Fruit fly (Drosophila melanogaster) whole organism, embryonic: ENCODE measurements around the gene Prosbeta2R2.
A peak's percentile ranks its signal among the peaks of the same experiment; 100 is the strongest.

ENCODE experiments used
- CG14860 ChIP-seq: fragments of 200-800 bp; sonication (Bioruptor generic); IDR thresholded peaks from 3 replicates; pipeline ENCODE4 v1.3.6; 2022; ENCODE audit warnings: missing biosample characterization, missing genetic modification characterization; ENCODE audit not compliant: partially characterized antibody
- CG15011 ChIP-seq: fragments of 200-800 bp; sonication (Bioruptor generic); optimal IDR thresholded peaks from 3 replicates; lab custom pipeline; 2018; ENCODE audit warnings: missing biosample characterization, mild to moderate bottlenecking, missing genetic modification characterization
- CG1529 ChIP-seq: fragments of 200-800 bp; sonication (Bioruptor generic); optimal IDR thresholded peaks from 3 replicates; lab custom pipeline; 2018; ENCODE audit warnings: missing biosample characterization, missing genetic modification characterization
- CG18619 ChIP-seq: fragments of 200-800 bp; sonication (Bioruptor generic); optimal IDR thresholded peaks from 3 replicates; lab custom pipeline; 2017; ENCODE audit warnings: missing biosample characterization, mild to moderate bottlenecking, missing genetic modification characterization
- CG2889 ChIP-seq: fragments of 200-800 bp; sonication (Bioruptor generic); IDR thresholded peaks from 3 replicates; pipeline ENCODE4 v1.3.6; 2022; ENCODE audit warnings: missing biosample characterization, missing genetic modification characterization
- CG3065 ChIP-seq: fragments of 200-800 bp; sonication (Bioruptor generic); optimal IDR thresholded peaks from 2 replicates; lab custom pipeline; 2016; ENCODE audit warnings: missing biosample characterization, missing genetic modification characterization
- CG32767 ChIP-seq: fragments of 200-800 bp; sonication (Bioruptor generic); IDR thresholded peaks from 2 replicates; pipeline ENCODE4 v1.3.6; 2022; ENCODE audit warnings: missing biosample characterization, missing genetic modification characterization
- CG3838 ChIP-seq: fragments of 200-800 bp; sonication (Bioruptor generic); optimal IDR thresholded peaks from 3 replicates; lab custom pipeline; 2016; ENCODE audit warnings: missing biosample characterization, missing genetic modification characterization
- CG7839 ChIP-seq: fragments of 200-800 bp; sonication (Bioruptor generic); optimal IDR thresholded peaks from 3 replicates; lab custom pipeline; 2018; ENCODE audit warnings: missing biosample characterization, mild to moderate bottlenecking, missing genetic modification characterization, moderate library complexity
- CG8089 ChIP-seq: fragments of 200-800 bp; sonication (Bioruptor generic); optimal IDR thresholded peaks from 3 replicates; lab custom pipeline; 2016; ENCODE audit warnings: missing biosample characterization, missing genetic modification characterization
- CG8290 ChIP-seq, 3 experiments: fragments of 200-800 bp; sonication (Bioruptor generic); optimal IDR thresholded peaks; 2 replicates each; lab custom pipeline; 2016 to 2019; ENCODE audit warnings: missing biosample characterization in 3 of 3, missing genetic modification characterization in 3 of 3, mild to moderate bottlenecking in 2 of 3, moderate library complexity in 1 of 3
- CG9437 ChIP-seq: fragments of 200-800 bp; sonication (Bioruptor generic); optimal IDR thresholded peaks from 2 replicates; lab custom pipeline; 2018; ENCODE audit warnings: missing biosample characterization, mild to moderate bottlenecking, missing genetic modification characterization
- CG9609 ChIP-seq: fragments of 200-800 bp; sonication (Bioruptor generic); optimal IDR thresholded peaks from 3 replicates; lab custom pipeline; 2016; ENCODE audit warnings: missing biosample characterization, missing genetic modification characterization
- CG9876 ChIP-seq: fragments of 200-800 bp; sonication (Bioruptor generic); optimal IDR thresholded peaks from 2 replicates; lab custom pipeline; 2016; ENCODE audit warnings: missing biosample characterization, missing genetic modification characterization
- D ChIP-seq, 2 experiments: fragments of 200-800 bp in 1 of 2; fragments of >200 bp in 1 of 2; sonication (Bioruptor generic) in 1 of 2; optimal IDR thresholded peaks; 2 replicates in 1 of 2; 3 replicates in 1 of 2; lab custom pipeline; 2017; ENCODE audit warnings: mild to moderate bottlenecking in 1 of 2, missing biosample characterization in 1 of 2, missing genetic modification characterization in 1 of 2, missing genetic modification reagents in 1 of 2
- Dll ChIP-seq: fragments of 200-800 bp; sonication (Bioruptor generic); IDR thresholded peaks from 4 replicates; pipeline ENCODE4 v1.3.6; 2022; ENCODE audit warnings: missing biosample characterization, missing genetic modification characterization; ENCODE audit not compliant: partially characterized antibody
- Elba2 ChIP-seq: fragments of 200-800 bp; sonication (Bioruptor generic); optimal IDR thresholded peaks from 3 replicates; lab custom pipeline; 2016; ENCODE audit warnings: missing biosample characterization, missing genetic modification characterization
- HmgD ChIP-seq: fragments of 200-800 bp; sonication (Bioruptor generic); optimal IDR thresholded peaks from 3 replicates; lab custom pipeline; 2016; ENCODE audit warnings: missing biosample characterization, missing genetic modification characterization
- Hr39 ChIP-seq: fragments of >200 bp; optimal IDR thresholded peaks from 2 replicates; lab custom pipeline; 2017
- Kr ChIP-seq: fragments of 200-800 bp; sonication (Bioruptor generic); optimal IDR thresholded peaks from 2 replicates; lab custom pipeline; 2017; ENCODE audit warnings: missing biosample characterization, mild to moderate bottlenecking, missing genetic modification characterization
- NC2β ChIP-seq: fragments of 200-800 bp; sonication (Bioruptor generic); optimal IDR thresholded peaks from 2 replicates; lab custom pipeline; 2016; ENCODE audit warnings: missing biosample characterization, missing genetic modification characterization
- NK7.1 ChIP-seq: fragments of 200-800 bp; sonication (Bioruptor generic); optimal IDR thresholded peaks from 3 replicates; lab custom pipeline; 2016; ENCODE audit warnings: missing biosample characterization, missing genetic modification characterization
- Neu2 ChIP-seq: fragments of 200-800 bp; sonication (Bioruptor generic); optimal IDR thresholded peaks from 3 replicates; lab custom pipeline; 2016; ENCODE audit warnings: missing biosample characterization, missing genetic modification characterization, borderline replicate concordance
- Oaz ChIP-seq: fragments of 200-800 bp; sonication (Bioruptor generic); IDR thresholded peaks from 2 replicates; pipeline ENCODE4 v1.3.6; 2022; ENCODE audit warnings: missing biosample characterization, missing genetic modification characterization
- Ravus ChIP-seq: fragments of 200-800 bp; sonication (Bioruptor generic); IDR thresholded peaks from 2 replicates; pipeline ENCODE4 v1.3.6; 2022; ENCODE audit warnings: missing biosample characterization, missing genetic modification characterization
- Sin3A ChIP-seq: fragments of >200 bp; optimal IDR thresholded peaks from 2 replicates; lab custom pipeline; 2018
- Six4 ChIP-seq: fragments of 200-800 bp; sonication (Bioruptor generic); optimal IDR thresholded peaks from 2 replicates; lab custom pipeline; 2016; ENCODE audit warnings: missing biosample characterization, missing genetic modification characterization
- Sox102F ChIP-seq: fragments of 200-800 bp; sonication (Bioruptor generic); optimal IDR thresholded peaks from 2 replicates; lab custom pipeline; 2018; ENCODE audit warnings: missing biosample characterization, mild to moderate bottlenecking, missing genetic modification characterization, moderate library complexity
- amos ChIP-seq: fragments of 200-800 bp; sonication (Bioruptor generic); IDR thresholded peaks from 2 replicates; pipeline ENCODE4 v1.3.6; 2022; ENCODE audit warnings: missing biosample characterization, missing genetic modification characterization; ENCODE audit not compliant: partially characterized antibody
- ap ChIP-seq: fragments of 200-800 bp; sonication (Bioruptor generic); IDR thresholded peaks from 2 replicates; pipeline ENCODE4 v1.3.6; 2022; ENCODE audit warnings: missing biosample characterization, missing genetic modification characterization
- cato ChIP-seq: fragments of 200-800 bp; sonication (Bioruptor generic); optimal IDR thresholded peaks from 2 replicates; lab custom pipeline; 2016; ENCODE audit warnings: missing biosample characterization, missing genetic modification characterization, borderline replicate concordance
- danr ChIP-seq: fragments of 200-800 bp; sonication (Bioruptor generic); IDR thresholded peaks from 2 replicates; pipeline ENCODE4 v1.3.6; 2022; ENCODE audit warnings: missing biosample characterization, missing genetic modification characterization
- dmrt11E ChIP-seq: fragments of 200-800 bp; sonication (Bioruptor generic); optimal IDR thresholded peaks from 3 replicates; lab custom pipeline; 2018; ENCODE audit warnings: missing biosample characterization, mild to moderate bottlenecking, missing genetic modification characterization, moderate library complexity
- en ChIP-seq: fragments of 200-800 bp; sonication (Bioruptor generic); optimal IDR thresholded peaks from 2 replicates; lab custom pipeline; 2016; ENCODE audit warnings: missing biosample characterization, missing genetic modification characterization
- gcm2 ChIP-seq: fragments of 200-800 bp; sonication (Bioruptor generic); optimal IDR thresholded peaks from 2 replicates; lab custom pipeline; 2016; ENCODE audit warnings: missing biosample characterization, missing genetic modification characterization
- gro ChIP-seq: fragments of 200-800 bp; sonication (Bioruptor generic); optimal IDR thresholded peaks from 2 replicates; lab custom pipeline; 2016; ENCODE audit warnings: missing biosample characterization, missing genetic modification characterization
- hth ChIP-seq: fragments of >200 bp; optimal IDR thresholded peaks from 2 replicates; lab custom pipeline; 2017; ENCODE audit warnings: inconsistent platforms
- nom ChIP-seq: fragments of 200-800 bp; sonication (Bioruptor generic); optimal IDR thresholded peaks from 2 replicates; lab custom pipeline; 2017; ENCODE audit warnings: missing biosample characterization, missing genetic modification characterization, mild to moderate bottlenecking, moderate library complexity, missing genetic modification reagents
- prd ChIP-seq, 3 experiments: fragments of >200 bp in 2 of 3; fragments of 200-800 bp in 1 of 3; sonication (Bioruptor generic) in 1 of 3; optimal IDR thresholded peaks in 2 of 3; IDR thresholded peaks in 1 of 3; 2 replicates in 2 of 3; 3 replicates in 1 of 3; pipeline versions ENCODE4 v1.3.6 to Lab custom; 2017 to 2022; ENCODE audit warnings: missing biosample characterization in 1 of 3, missing genetic modification characterization in 1 of 3
- psq ChIP-seq: fragments of 200-800 bp; sonication (Bioruptor generic); optimal IDR thresholded peaks from 2 replicates; lab custom pipeline; 2017; ENCODE audit warnings: missing biosample characterization, missing genetic modification characterization
- pum ChIP-seq: fragments of 200-800 bp; sonication (Bioruptor generic); optimal IDR thresholded peaks from 2 replicates; lab custom pipeline; 2016; ENCODE audit warnings: missing biosample characterization, missing genetic modification characterization
- schlank ChIP-seq: fragments of 200-800 bp; sonication (Bioruptor generic); optimal IDR thresholded peaks from 2 replicates; lab custom pipeline; 2018; ENCODE audit warnings: missing biosample characterization, mild to moderate bottlenecking, missing genetic modification characterization
- seq ChIP-seq: fragments of 200-800 bp; sonication (Bioruptor generic); IDR thresholded peaks from 2 replicates; pipeline ENCODE4 v1.3.6; 2022; ENCODE audit warnings: missing biosample characterization, missing genetic modification characterization
- sima ChIP-seq: fragments of 200-800 bp; sonication (Bioruptor generic); optimal IDR thresholded peaks from 2 replicates; lab custom pipeline; 2016; ENCODE audit warnings: missing biosample characterization, missing genetic modification characterization
- tll ChIP-seq, 2 experiments: fragments of 200-800 bp in 1 of 2; fragments of >200 bp in 1 of 2; sonication (Bioruptor generic) in 1 of 2; optimal IDR thresholded peaks; 2 replicates each; lab custom pipeline; 2017 to 2019; ENCODE audit warnings: missing biosample characterization in 2 of 2, missing genetic modification characterization in 2 of 2, mild to moderate bottlenecking in 1 of 2, moderate library complexity in 1 of 2
- z ChIP-seq: fragments of 200-800 bp; sonication (Bioruptor generic); IDR thresholded peaks from 3 replicates; pipeline ENCODE4 v1.3.6; 2022; ENCODE audit warnings: missing biosample characterization, missing genetic modification characterization
- zen ChIP-seq: fragments of 200-800 bp; sonication (Bioruptor generic); optimal IDR thresholded peaks from 3 replicates; lab custom pipeline; 2018; ENCODE audit warnings: missing biosample characterization, mild to moderate bottlenecking, missing genetic modification characterization, moderate library complexity

Gene Prosbeta2R2

dm6 chr3R:5213309-5213708 is 6.0 kb downstream of the Prosbeta2R2 start (continued):
- TF ChIP-seq CG8089 (GFP tag; lab: Kevin White, UChicago) (no peak), CG1529 (GFP tag; lab: Kevin White, UChicago) (no peak), dmrt11E (tag; lab: Kevin White, UChicago) (no peak), danr (no peak), nom (peak; percentile 58), CG7839 (tag; lab: Kevin White, UChicago) (no peak), Ravus (GFP tag; lab: Robert Waterston, UW) (no peak), NK7.1 (GFP tag; lab: Kevin White, UChicago) (no peak), Sin3A (lab: Kevin White, UChicago) (no peak), Kr (GFP tag; lab: Kevin White, UChicago) (no peak), amos (GFP tag; lab: Robert Waterston, UW) (no peak), pum (GFP tag; lab: Kevin White, UChicago) (no peak), CG9876 (GFP tag; lab: Kevin White, UChicago) (no peak), CG3838 (GFP tag; lab: Kevin White, UChicago) (no peak), CG14860 (GFP tag; lab: Robert Waterston, UW) (no peak), seq (no peak), CG3065 (no peak)

- no peak for TF ChIP-seq gro (GFP tag; lab: Kevin White, UChicago)
- no peak for TF ChIP-seq CG15011 (GFP tag; lab: Kevin White, UChicago)
- no peak for TF ChIP-seq Neu2 (GFP tag; lab: Kevin White, UChicago)
- no peak for TF ChIP-seq HmgD
- peak in 1 of 2 experiments; percentile 87 for TF ChIP-seq tll (GFP tag; optimal IDR thresholded peaks at IDR 0.05; lab: Kevin White, UChicago)
- no peak for TF ChIP-seq prd (optimal IDR thresholded peaks at IDR 0.05; lab: Kevin White, UChicago)
- no peak for TF ChIP-seq prd (GFP tag; IDR thresholded peaks at IDR 0.05; lab: Robert Waterston, UW)
- TF ChIP-seq hth (lab: Kevin White, UChicago), result peak; percentile 41
- TF ChIP-seq CG3838 (GFP tag; lab: Kevin White, UChicago), result no peak
- TF ChIP-seq Sox102F (GFP tag; lab: Kevin White, UChicago), result no peak
- no peak for TF ChIP-seq CG9609 (GFP tag; lab: Kevin White, UChicago)
- TF ChIP-seq seq, result no peak
- peak; percentile 11 for TF ChIP-seq zen (tag; lab: Kevin White, UChicago)
- TF ChIP-seq schlank (tag; lab: Kevin White, UChicago), result no peak
- peak; percentile 87 for TF ChIP-seq D (optimal IDR thresholded peaks at IDR 0.05; lab: Kevin White, UChicago)
- TF ChIP-seq D (GFP tag; optimal IDR thresholded peaks at IDR 0.05; lab: Kevin White, UChicago), result no peak
- TF ChIP-seq, all 482 proteins: peak for 4
Measured at dm6 chr3R:5212759-5213053, 6.6 kb downstream of the Prosbeta2R2 start.

- TF ChIP-seq CG32767 (GFP tag; lab: Robert Waterston, UW) (peak; percentile 32; the same call in 1 of the 2 replicates), Oaz (GFP tag; lab: Robert Waterston, UW) (no peak), gcm2 (GFP tag; lab: Kevin White, UChicago) (peak; percentile 24), CG2889 (GFP tag; lab: Robert Waterston, UW) (no peak), CG8290 (GFP tag; optimal IDR thresholded peaks at IDR 0.05; lab: Kevin White, UChicago) (peak; percentile 85), CG8290 (tag; optimal IDR thresholded peaks at IDR 0.05; lab: Kevin White, UChicago) (peak in 1 of 2 experiments; percentile 72), ap (GFP tag; lab: Robert Waterston, UW) (peak; percentile 40; the same call in 1 of the 2 replicates), Elba2 (GFP tag; lab: Kevin White, UChicago) (peak; percentile 90), CG9437 (GFP tag; lab: Kevin White, UChicago) (peak; percentile 3), psq (no peak), Hr39 (lab: Kevin White, UChicago) (no peak), sima (GFP tag; lab: Kevin White, UChicago) (no peak), NC2β (GFP tag; lab: Kevin White, UChicago) (peak; percentile 81), Six4 (GFP tag; lab: Kevin White, UChicago) (peak; percentile 80), en (GFP tag; lab: Kevin White, UChicago) (peak; percentile 69), Dll (no peak), cato (GFP tag; lab: Kevin White, UChicago) (peak; percentile 46), z (GFP tag; lab: Robert Waterston, UW) (peak; percentile 41; the same call in 1 of the 3 replicates), CG18619 (GFP tag; lab: Kevin White, UChicago) (peak; percentile 38)
Measured at dm6 chr3R:5211901-5212758, 7.2 kb downstream of the Prosbeta2R2 start.
